Worm (Caenorhabditis elegans): ENCODE results near the gene sid-3.

- TF ChIP-seq tab-1 (GFP tag; IDR thresholded peaks at IDR 0.05): no peak
- no peak for TF ChIP-seq med-1 (GFP tag; optimal IDR thresholded peaks at IDR 0.05; ENCODE audit: insufficient read depth)
- no peak for TF ChIP-seq flt-1 (GFP tag; IDR thresholded peaks at IDR 0.05)
Observed at ce11 chrX:17216178-17216577, 30.0 kb downstream of the sid-3 start.

Measured in whole organism, midembryonic.